Fruit fly (Drosophila melanogaster): ENCODE data around the gene TwdlG.
A peak's percentile ranks its signal among the peaks of the same experiment; 100 is the strongest.

Gene TwdlG

DNA sequence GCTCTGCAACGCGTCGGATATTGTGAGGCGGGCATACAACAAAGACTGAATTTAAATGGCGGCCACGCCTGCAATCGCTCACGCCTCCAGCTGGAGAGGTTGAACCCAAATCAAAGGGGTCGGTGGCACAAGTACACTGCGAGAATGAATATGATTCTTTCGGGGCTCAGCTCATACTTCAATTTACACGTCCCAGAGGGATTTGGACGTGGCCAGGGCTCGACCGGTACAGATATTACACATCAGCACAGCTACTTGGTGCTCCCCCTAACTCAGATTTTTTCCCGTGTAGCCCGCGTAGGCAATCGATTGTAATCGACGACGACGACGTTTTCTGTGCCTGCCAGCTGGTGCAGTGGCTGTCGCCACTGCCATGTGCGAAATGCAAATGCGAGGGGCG is 37.1 kb downstream of the TwdlG start (continued):
- TF ChIP-seq Sry-β (GFP tag; optimal IDR thresholded peaks at IDR 0.05) = no peak
- no peak for TF ChIP-seq sima (GFP tag; optimal IDR thresholded peaks at IDR 0.05)
- peak; percentile 78 for TF ChIP-seq jing (GFP tag; optimal IDR thresholded peaks at IDR 0.05)
- peak; percentile 75 for TF ChIP-seq CG4730 (GFP tag; IDR thresholded peaks at IDR 0.05)
- peak; percentile 9 for TF ChIP-seq Deaf1 (tag; optimal IDR thresholded peaks at IDR 0.05)
- TF ChIP-seq disco-r (GFP tag; optimal IDR thresholded peaks at IDR 0.05) = peak; percentile 11
- TF ChIP-seq CG16863 (GFP tag; optimal IDR thresholded peaks at IDR 0.05) = peak; percentile 74
- peak; percentile 91 for TF ChIP-seq sisA (GFP tag; IDR thresholded peaks at IDR 0.05)
- TF ChIP-seq CG11093 (GFP tag; IDR thresholded peaks at IDR 0.05) = peak; percentile 82
- no peak for TF ChIP-seq YL-1 (GFP tag; optimal IDR thresholded peaks at IDR 0.05)
- peak; percentile 47 for TF ChIP-seq cato (GFP tag; optimal IDR thresholded peaks at IDR 0.05; ENCODE audit: borderline replicate concordance)
- peak; percentile 48 for TF ChIP-seq kni (GFP tag; optimal IDR thresholded peaks at IDR 0.05)
- no peak for TF ChIP-seq pita (GFP tag; optimal IDR thresholded peaks at IDR 0.05)
- TF ChIP-seq dm (GFP tag; optimal IDR thresholded peaks at IDR 0.05) = peak; percentile 62
- TF ChIP-seq CG10274 (GFP tag; optimal IDR thresholded peaks at IDR 0.05) = peak; percentile 37
- TF ChIP-seq Max (GFP tag; optimal IDR thresholded peaks at IDR 0.05) = peak; percentile 40
- peak; percentile 61 for TF ChIP-seq CG18619 (GFP tag; optimal IDR thresholded peaks at IDR 0.05)
- peak; percentile 8 for TF ChIP-seq CG4854 (GFP tag; optimal IDR thresholded peaks at IDR 0.05)
- TF ChIP-seq CG11504 (tag; optimal IDR thresholded peaks at IDR 0.05) = peak; percentile 88
- TF ChIP-seq Dp (GFP tag; optimal IDR thresholded peaks at IDR 0.05) = no peak
- peak; percentile 35 for TF ChIP-seq slou (GFP tag; optimal IDR thresholded peaks at IDR 0.05)
- no peak for TF ChIP-seq Sin3A (optimal IDR thresholded peaks at IDR 0.05)
- peak; percentile 70 for TF ChIP-seq her (GFP tag; optimal IDR thresholded peaks at IDR 0.05)
- peak; percentile 48 for TF ChIP-seq CG12155 (GFP tag; optimal IDR thresholded peaks at IDR 0.05)
- TF ChIP-seq gsb (GFP tag; IDR thresholded peaks at IDR 0.05) = peak; percentile 74
- no peak for TF ChIP-seq Lpt (GFP tag; optimal IDR thresholded peaks at IDR 0.05)
- TF ChIP-seq lab (GFP tag; optimal IDR thresholded peaks at IDR 0.05) = peak; percentile 82
- TF ChIP-seq lov (optimal IDR thresholded peaks at IDR 0.05) = no peak
- peak; percentile 86 for TF ChIP-seq lov (GFP tag; IDR thresholded peaks at IDR 0.05)
- peak; percentile 22 for TF ChIP-seq scrt (GFP tag; optimal IDR thresholded peaks at IDR 0.05)
- TF ChIP-seq chn (GFP tag; optimal IDR thresholded peaks at IDR 0.05) = peak; percentile 71
- TF ChIP-seq CG7839 (tag; optimal IDR thresholded peaks at IDR 0.05) = peak; percentile 84
- TF ChIP-seq phol (tag; optimal IDR thresholded peaks at IDR 0.05) = peak; percentile 77
- no peak for TF ChIP-seq ac (GFP tag; optimal IDR thresholded peaks at IDR 0.05)
- TF ChIP-seq D (optimal IDR thresholded peaks at IDR 0.05) = no peak
- TF ChIP-seq D (GFP tag; optimal IDR thresholded peaks at IDR 0.05) = peak; percentile 70
- peak; percentile 36; the same call in 1 of the 2 replicates for TF ChIP-seq Adf1 (GFP tag; IDR thresholded peaks at IDR 0.05)
- peak; percentile 40 for TF ChIP-seq Sry-δ (GFP tag; optimal IDR thresholded peaks at IDR 0.05)
- peak; percentile 71 for TF ChIP-seq Oaz (GFP tag; IDR thresholded peaks at IDR 0.05)
- TF ChIP-seq Atf6 (GFP tag; IDR thresholded peaks at IDR 0.05) = peak; percentile 72; the same call in 1 of the 2 replicates
- peak; percentile 32 for TF ChIP-seq CG3163 (GFP tag; optimal IDR thresholded peaks at IDR 0.05)
- peak; percentile 69 for TF ChIP-seq CG3407 (GFP tag; optimal IDR thresholded peaks at IDR 0.05)
- TF ChIP-seq BtbVII (GFP tag; optimal IDR thresholded peaks at IDR 0.05) = peak; percentile 59
- TF ChIP-seq CG1792 (GFP tag; optimal IDR thresholded peaks at IDR 0.05) = peak; percentile 46
- TF ChIP-seq Ets65A (GFP tag) = peak; percentile 98
- TF ChIP-seq CkIIα-i1 (GFP tag; IDR thresholded peaks at IDR 0.05) = peak; percentile 54; the same call in 1 of the 2 replicates
- TF ChIP-seq Abd-B (GFP tag; optimal IDR thresholded peaks at IDR 0.05) = peak; percentile 78
- no peak for TF ChIP-seq CG4282 (GFP tag; optimal IDR thresholded peaks at IDR 0.05)
- TF ChIP-seq CG7372 (GFP tag; IDR thresholded peaks at IDR 0.05) = peak; percentile 85
- TF ChIP-seq lmd (GFP tag; IDR thresholded peaks at IDR 0.05) = peak; percentile 90
- TF ChIP-seq CG4404 (GFP tag; IDR thresholded peaks at IDR 0.05) = peak; percentile 76
- peak; percentile 65 for TF ChIP-seq CG7786 (GFP tag; optimal IDR thresholded peaks at IDR 0.05)
- TF ChIP-seq br (optimal IDR thresholded peaks at IDR 0.05) = no peak

Data from whole organism, embryonic.